Worm (Caenorhabditis elegans) whole organism, L4/young adult: ENCODE data around the gene lys-7.

Experiments used
- dao-5 ChIP-seq: sonication (generic microtip); optimal IDR thresholded peaks from 2 replicates; lab custom pipeline; 2016; ENCODE audit warnings: missing genotype, missing genetic modification characterization, moderate library complexity, missing compliant biosample characterization
- him-1 ChIP-seq: sonication (generic microtip); optimal IDR thresholded peaks from 2 replicates; lab custom pipeline; 2016; ENCODE audit warnings: missing genotype, missing genetic modification reagents, missing genetic modification characterization, missing compliant biosample characterization

DNA sequence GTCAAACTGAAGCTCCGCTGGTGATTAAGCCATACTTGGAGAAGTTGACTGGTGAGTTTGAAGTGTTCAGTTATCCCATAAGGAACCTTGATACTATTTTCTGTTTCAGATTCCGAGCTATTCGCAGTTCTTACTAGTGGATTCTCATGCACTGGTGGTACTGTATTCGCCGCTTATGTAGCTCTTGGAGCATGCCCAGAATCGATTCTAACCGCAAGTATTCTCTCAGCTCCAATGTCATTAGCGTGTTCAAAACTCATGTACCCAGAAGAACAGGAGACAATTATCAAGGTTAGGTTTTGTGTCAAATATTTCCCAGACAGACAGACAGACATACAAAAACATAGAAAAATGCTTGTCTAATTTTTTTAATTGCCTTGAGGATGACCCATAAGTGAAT is 17.5 kb downstream of the lys-7 start:
- TF ChIP-seq him-1 (tag; lab: Kevin White, UChicago), result no peak
- TF ChIP-seq dao-5 (tag; lab: Kevin White, UChicago), result no peak
